Fruit fly (Drosophila melanogaster) whole organism, embryonic: ENCODE measurements around the gene anox.

Experiments
- Bgb ChIP-seq: fragments of 200-800 bp; sonication (Bioruptor generic); IDR thresholded peaks from 2 replicates; pipeline ENCODE4 v1.3.6; 2022; ENCODE audit warnings: missing biosample characterization, missing genetic modification characterization; ENCODE audit not compliant: partially characterized antibody
- C15 ChIP-seq: fragments of 200-800 bp; sonication (Bioruptor generic); IDR thresholded peaks from 3 replicates; pipeline ENCODE4 v1.3.6; 2022; ENCODE audit warnings: missing biosample characterization, missing genetic modification characterization
- CG10565 ChIP-seq: fragments of 200-800 bp; sonication (Bioruptor generic); optimal IDR thresholded peaks from 3 replicates; lab custom pipeline; 2016; ENCODE audit warnings: missing biosample characterization, mild to moderate bottlenecking, missing genetic modification characterization
- CG11695 ChIP-seq: fragments of 200-800 bp; sonication (Bioruptor generic); IDR thresholded peaks from 3 replicates; pipeline ENCODE4 v1.3.6; 2022; ENCODE audit warnings: missing biosample characterization, missing genetic modification characterization
- CG12942 ChIP-seq: fragments of 200-800 bp; sonication (Bioruptor generic); optimal IDR thresholded peaks from 3 replicates; lab custom pipeline; 2016; ENCODE audit warnings: missing biosample characterization, missing genetic modification characterization
- CG14965 ChIP-seq: fragments of 200-800 bp; sonication (Bioruptor generic); optimal IDR thresholded peaks from 2 replicates; lab custom pipeline; 2016; ENCODE audit warnings: missing biosample characterization, missing genetic modification characterization, borderline replicate concordance
- CG15073 ChIP-seq: fragments of 200-800 bp; sonication (Bioruptor generic); optimal IDR thresholded peaks from 2 replicates; lab custom pipeline; 2016; ENCODE audit warnings: missing biosample characterization, missing genetic modification characterization
- CG1529 ChIP-seq: fragments of 200-800 bp; sonication (Bioruptor generic); optimal IDR thresholded peaks from 3 replicates; lab custom pipeline; 2018; ENCODE audit warnings: missing biosample characterization, missing genetic modification characterization
- CG17385 ChIP-seq: fragments of 200-800 bp; sonication (Bioruptor generic); optimal IDR thresholded peaks from 3 replicates; lab custom pipeline; 2018; ENCODE audit warnings: missing biosample characterization, mild to moderate bottlenecking, missing genetic modification characterization
- CG3065 ChIP-seq: fragments of 200-800 bp; sonication (Bioruptor generic); optimal IDR thresholded peaks from 2 replicates; lab custom pipeline; 2016; ENCODE audit warnings: missing biosample characterization, missing genetic modification characterization
- CG31224 ChIP-seq: fragments of 200-800 bp; sonication (Bioruptor generic); IDR thresholded peaks from 2 replicates; pipeline ENCODE4 v1.3.6; 2022; ENCODE audit warnings: missing biosample characterization, missing genetic modification characterization
- CG33557 ChIP-seq: fragments of 200-800 bp; sonication (Bioruptor generic); optimal IDR thresholded peaks from 2 replicates; lab custom pipeline; 2019; ENCODE audit warnings: missing biosample characterization, mild to moderate bottlenecking, missing genetic modification characterization, moderate library complexity
- CG3726 ChIP-seq: fragments of 200-800 bp; sonication (Bioruptor generic); IDR thresholded peaks from 3 replicates; pipeline ENCODE4, ENCODE4 v1.3.6; 2022; ENCODE audit warnings: missing biosample characterization, missing genetic modification characterization
- CG43689 ChIP-seq: fragments of 200-800 bp; sonication (Bioruptor generic); IDR thresholded peaks from 2 replicates; pipeline ENCODE4 v1.3.6; 2022; ENCODE audit warnings: missing biosample characterization, missing genetic modification characterization
- CG4730 ChIP-seq: fragments of 200-800 bp; sonication (Bioruptor generic); IDR thresholded peaks from 2 replicates; pipeline ENCODE4 v1.3.6; 2022; ENCODE audit warnings: missing biosample characterization, missing genetic modification characterization
- CG6654 ChIP-seq: fragments of 200-800 bp; sonication (Bioruptor generic); optimal IDR thresholded peaks from 2 replicates; lab custom pipeline; 2017; ENCODE audit warnings: missing biosample characterization, mild to moderate bottlenecking, missing genetic modification characterization
- CG7786 ChIP-seq: fragments of 200-800 bp; sonication (Bioruptor generic); optimal IDR thresholded peaks from 2 replicates; lab custom pipeline; 2016; ENCODE audit warnings: missing biosample characterization, missing genetic modification characterization
- CG8089 ChIP-seq: fragments of 200-800 bp; sonication (Bioruptor generic); optimal IDR thresholded peaks from 3 replicates; lab custom pipeline; 2016; ENCODE audit warnings: missing biosample characterization, missing genetic modification characterization
- CG8388 ChIP-seq: fragments of 200-800 bp; sonication (Bioruptor generic); optimal IDR thresholded peaks from 2 replicates; lab custom pipeline; 2019; ENCODE audit warnings: missing biosample characterization, mild to moderate bottlenecking, missing genetic modification characterization, moderate library complexity
- CG9876 ChIP-seq: fragments of 200-800 bp; sonication (Bioruptor generic); optimal IDR thresholded peaks from 2 replicates; lab custom pipeline; 2016; ENCODE audit warnings: missing biosample characterization, missing genetic modification characterization
- Chrac-16 ChIP-seq: fragments of 200-800 bp; sonication (Bioruptor generic); optimal IDR thresholded peaks from 3 replicates; lab custom pipeline; 2016; ENCODE audit warnings: missing biosample characterization, missing genetic modification characterization
- Deaf1 ChIP-seq: fragments of 200-800 bp; optimal IDR thresholded peaks from 3 replicates; lab custom pipeline; 2019; ENCODE audit warnings: missing biosample characterization, mild to moderate bottlenecking, missing genetic modification characterization, moderate library complexity
- Dref ChIP-seq: fragments of 200-800 bp; sonication (Bioruptor generic); IDR thresholded peaks from 2 replicates; pipeline ENCODE4 v1.3.6; 2022; ENCODE audit warnings: missing biosample characterization, missing genetic modification characterization
- Elba2 ChIP-seq: fragments of 200-800 bp; sonication (Bioruptor generic); optimal IDR thresholded peaks from 3 replicates; lab custom pipeline; 2016; ENCODE audit warnings: missing biosample characterization, missing genetic modification characterization
- Ets97D ChIP-seq: fragments of 200-800 bp; sonication (Bioruptor generic); optimal IDR thresholded peaks from 3 replicates; lab custom pipeline; 2016; ENCODE audit warnings: missing biosample characterization, missing genetic modification characterization
- HLHmδ ChIP-seq: fragments of 200-800 bp; sonication (Bioruptor generic); optimal IDR thresholded peaks from 2 replicates; lab custom pipeline; 2018; ENCODE audit warnings: missing biosample characterization, mild to moderate bottlenecking, missing genetic modification characterization, moderate library complexity
- Lpt ChIP-seq: fragments of >200 bp; optimal IDR thresholded peaks from 2 replicates; lab custom pipeline; 2018; ENCODE audit warnings: missing biosample characterization, missing genetic modification characterization
- Opbp ChIP-seq: fragments of 200-800 bp; sonication (Bioruptor generic); IDR thresholded peaks from 3 replicates; pipeline ENCODE4 v1.3.6; 2022; ENCODE audit warnings: missing biosample characterization, missing genetic modification characterization; ENCODE audit not compliant: partially characterized antibody
- Pdp1 ChIP-seq, 2 experiments: fragments of 200-800 bp; sonication (Bioruptor generic); optimal IDR thresholded peaks; 3 replicates each; lab custom pipeline; 2016; ENCODE audit warnings: missing biosample characterization in 2 of 2, missing genetic modification characterization in 2 of 2, mild to moderate bottlenecking in 1 of 2, moderate library complexity in 1 of 2
- Rfx ChIP-seq: fragments of 200-800 bp; sonication (Bioruptor generic); IDR thresholded peaks from 2 replicates; pipeline ENCODE4 v1.3.6; 2022; ENCODE audit warnings: missing biosample characterization, missing genetic modification characterization
- Stat92E ChIP-seq, 3 experiments: fragments of >200 bp in 2 of 3; fragments of 200-800 bp in 1 of 3; sonication (Bioruptor generic) in 1 of 3; optimal IDR thresholded peaks; 2 replicates each; lab custom pipeline; 2017 to 2019; ENCODE audit warnings: missing biosample characterization in 3 of 3, missing genetic modification characterization in 3 of 3, mild to moderate bottlenecking in 1 of 3, moderate library complexity in 1 of 3
- YL-1 ChIP-seq: fragments of 200-800 bp; sonication (Bioruptor generic); optimal IDR thresholded peaks from 3 replicates; lab custom pipeline; 2017; ENCODE audit warnings: missing biosample characterization, mild to moderate bottlenecking, missing genetic modification characterization
- ab ChIP-seq: fragments of 200-800 bp; sonication (Bioruptor generic); optimal IDR thresholded peaks from 2 replicates; lab custom pipeline; 2016; ENCODE audit warnings: missing biosample characterization, missing genetic modification characterization
- ato ChIP-seq: fragments of 200-800 bp; sonication (Bioruptor generic); IDR thresholded peaks from 2 replicates; pipeline ENCODE4 v1.3.6; 2022; ENCODE audit warnings: missing biosample characterization, missing genetic modification characterization; ENCODE audit not compliant: partially characterized antibody
- dmrt99B ChIP-seq: fragments of 200-800 bp; sonication (Bioruptor generic); optimal IDR thresholded peaks from 2 replicates; lab custom pipeline; 2018; ENCODE audit warnings: missing biosample characterization, mild to moderate bottlenecking, missing genetic modification characterization, moderate library complexity
- dysf ChIP-seq: fragments of 200-800 bp; sonication (Bioruptor generic); IDR thresholded peaks from 3 replicates; pipeline ENCODE4 v1.3.6; 2022; ENCODE audit warnings: missing biosample characterization, missing genetic modification characterization
- en ChIP-seq: fragments of 200-800 bp; sonication (Bioruptor generic); optimal IDR thresholded peaks from 2 replicates; lab custom pipeline; 2016; ENCODE audit warnings: missing biosample characterization, missing genetic modification characterization
- gsb-n ChIP-seq: fragments of 200-800 bp; sonication (Bioruptor generic); optimal IDR thresholded peaks from 3 replicates; lab custom pipeline; 2018; ENCODE audit warnings: missing biosample characterization, mild to moderate bottlenecking, missing genetic modification characterization
- klu ChIP-seq: fragments of 200-800 bp; sonication (Bioruptor generic); IDR thresholded peaks from 2 replicates; pipeline ENCODE4 v1.3.6; 2022; ENCODE audit warnings: missing biosample characterization, missing genetic modification characterization
- lmd ChIP-seq: fragments of 200-800 bp; sonication (Bioruptor generic); IDR thresholded peaks from 2 replicates; pipeline ENCODE4 v1.3.6; 2022; ENCODE audit warnings: missing biosample characterization, missing genetic modification characterization
- pnt ChIP-seq: fragments of 200-800 bp; sonication (Bioruptor generic); optimal IDR thresholded peaks from 3 replicates; lab custom pipeline; 2016; ENCODE audit warnings: missing biosample characterization, missing genetic modification characterization
- run ChIP-seq: fragments of 200-800 bp; sonication (Bioruptor generic); optimal IDR thresholded peaks from 3 replicates; lab custom pipeline; 2018; ENCODE audit warnings: missing biosample characterization, mild to moderate bottlenecking, missing genetic modification characterization
- salm ChIP-seq: fragments of 200-800 bp; sonication (Bioruptor generic); optimal IDR thresholded peaks from 2 replicates; lab custom pipeline; 2018; ENCODE audit warnings: missing biosample characterization, mild to moderate bottlenecking, missing genetic modification characterization
- sima ChIP-seq: fragments of 200-800 bp; sonication (Bioruptor generic); optimal IDR thresholded peaks from 2 replicates; lab custom pipeline; 2016; ENCODE audit warnings: missing biosample characterization, missing genetic modification characterization
- sna ChIP-seq: fragments of 200-800 bp; sonication (Bioruptor generic); IDR thresholded peaks from 2 replicates; pipeline ENCODE4 v1.3.6; 2022; ENCODE audit warnings: missing biosample characterization, missing genetic modification characterization; ENCODE audit not compliant: partially characterized antibody
- stc ChIP-seq: fragments of 200-800 bp; sonication (Bioruptor generic); IDR thresholded peaks from 2 replicates; pipeline ENCODE4 v1.3.6; 2022; ENCODE audit warnings: missing biosample characterization, missing genetic modification characterization
- toy ChIP-seq: fragments of 200-800 bp; sonication (Bioruptor generic); IDR thresholded peaks from 2 replicates; pipeline ENCODE4 v1.3.6; 2022; ENCODE audit warnings: missing biosample characterization, missing genetic modification characterization
- ttk ChIP-seq: fragments of 200-800 bp; sonication (Bioruptor generic); IDR thresholded peaks from 2 replicates; pipeline ENCODE4 v2.1.2; 2022; ENCODE audit warnings: missing biosample characterization, missing genetic modification characterization
- twi ChIP-seq: fragments of 200-800 bp; optimal IDR thresholded peaks from 2 replicates; lab custom pipeline; 2019; ENCODE audit warnings: missing biosample characterization, mild to moderate bottlenecking, missing genetic modification characterization, moderate library complexity
- wek ChIP-seq: fragments of 200-800 bp; sonication (Bioruptor generic); optimal IDR thresholded peaks from 3 replicates; lab custom pipeline; 2018; ENCODE audit warnings: missing biosample characterization, mild to moderate bottlenecking, missing genetic modification characterization, moderate library complexity

Gene anox

DNA sequence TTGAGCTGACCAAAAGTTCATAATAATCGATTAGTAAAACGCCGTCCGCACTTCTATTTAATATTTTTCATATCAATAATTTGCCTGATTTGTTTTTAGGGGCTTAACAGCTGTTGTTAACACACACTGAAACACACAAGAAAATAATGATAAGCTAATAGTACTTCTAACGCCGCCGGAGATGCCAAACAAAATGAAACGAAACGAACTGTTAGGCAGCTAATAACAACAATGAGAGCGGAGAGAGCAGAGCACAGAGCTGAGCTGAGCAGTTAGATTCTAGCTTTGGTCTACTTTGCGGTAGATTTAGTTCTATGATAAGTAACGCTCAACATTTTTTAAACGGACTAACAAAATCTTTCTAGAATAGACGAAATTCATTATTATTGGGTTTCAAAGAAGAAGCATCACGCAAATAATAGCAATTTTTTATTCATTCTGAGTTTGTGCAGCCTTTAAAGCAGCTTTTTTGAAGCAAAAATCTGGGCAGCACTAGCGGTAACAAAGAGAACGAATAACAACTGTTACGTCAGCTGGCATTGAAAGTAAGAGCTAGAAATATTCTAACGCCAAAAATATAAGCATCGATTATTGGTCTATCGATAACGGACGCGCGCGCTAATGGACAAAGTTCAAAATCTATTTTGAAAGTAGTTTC lies 12.5 kb downstream of the anox start, which contains the start of gene Abca3 (continued):
- TF ChIP-seq gsb-n (tag; lab: Kevin White, UChicago) (peak; percentile 23), C15 (GFP tag; lab: Robert Waterston, UW) (0 out of 3 replicates have a peak, but pooled peaks have one; percentile 28), en (peak; percentile 26), CG17385 (peak; percentile 55), HLHmδ (no peak), dysf (GFP tag; lab: Robert Waterston, UW) (peak; percentile 74; the same call in 2 of the 3 replicates), wek (GFP tag; lab: Kevin White, UChicago) (no peak), toy (GFP tag; lab: Robert Waterston, UW) (no peak), CG43689 (no peak), CG11695 (GFP tag; lab: Robert Waterston, UW) (peak; percentile 75), Stat92E (GFP tag; optimal IDR thresholded peaks at IDR 0.05; lab: Kevin White, UChicago) (peak in 1 of 3 experiments; percentile 24), Deaf1 (tag; lab: Kevin White, UChicago) (peak; percentile 37), stc (GFP tag; lab: Robert Waterston, UW) (no peak), sima (no peak), salm (tag; lab: Kevin White, UChicago) (peak; percentile 9), Lpt (no peak), CG3726 (GFP tag; lab: Robert Waterston, UW) (no peak), CG15073 (GFP tag; lab: Kevin White, UChicago) (no peak), CG10565 (GFP tag; lab: Kevin White, UChicago) (no peak), Rfx (peak; percentile 82), Elba2 (GFP tag; lab: Kevin White, UChicago) (no peak), dmrt99B (tag; lab: Kevin White, UChicago) (no peak), Pdp1 (GFP tag; optimal IDR thresholded peaks at IDR 0.05; lab: Kevin White, UChicago) (peak; percentile 63 to 99), Dref (GFP tag; lab: Robert Waterston, UW) (peak; percentile 69), Ets97D (no peak), CG12942 (peak; percentile 6), CG31224 (0 out of 2 replicates have a peak, but pooled peaks have one; percentile 12), CG1529 (GFP tag; lab: Kevin White, UChicago) (no peak), CG8388 (GFP tag; lab: Kevin White, UChicago) (peak; percentile 54), Chrac-16 (GFP tag; lab: Kevin White, UChicago) (no peak), YL-1 (peak; percentile 2), pnt (peak; percentile 33), Bgb (GFP tag; lab: Robert Waterston, UW) (no peak), ttk (GFP tag; lab: Robert Waterston, UW) (no peak), CG4730 (peak; percentile 19; the same call in 1 of the 2 replicates), CG14965 (no peak), CG33557 (GFP tag; lab: Kevin White, UChicago) (peak; percentile 55), ab (GFP tag; lab: Kevin White, UChicago) (no peak), CG8089 (GFP tag; lab: Kevin White, UChicago) (peak; percentile 5), CG6654 (GFP tag; lab: Kevin White, UChicago) (no peak), twi (tag; lab: Kevin White, UChicago) (peak; percentile 57), Opbp (GFP tag; lab: Robert Waterston, UW) (0 out of 3 replicates have a peak, but pooled peaks have one; percentile 26), run (tag; lab: Kevin White, UChicago) (no peak), klu (GFP tag; lab: Robert Waterston, UW) (no peak; the same call in 1 of the 2 replicates), CG3065 (GFP tag; lab: Kevin White, UChicago) (no peak), CG9876 (GFP tag; lab: Kevin White, UChicago) (no peak), ato (GFP tag; lab: Robert Waterston, UW) (no peak), lmd (peak; percentile 63; the same call in 1 of the 2 replicates), CG7786 (peak; percentile 55), sna (GFP tag; lab: Robert Waterston, UW) (no peak)
